Worm (Caenorhabditis elegans): ENCODE measurements around the gene asg-2.

Gene asg-2

DNA sequence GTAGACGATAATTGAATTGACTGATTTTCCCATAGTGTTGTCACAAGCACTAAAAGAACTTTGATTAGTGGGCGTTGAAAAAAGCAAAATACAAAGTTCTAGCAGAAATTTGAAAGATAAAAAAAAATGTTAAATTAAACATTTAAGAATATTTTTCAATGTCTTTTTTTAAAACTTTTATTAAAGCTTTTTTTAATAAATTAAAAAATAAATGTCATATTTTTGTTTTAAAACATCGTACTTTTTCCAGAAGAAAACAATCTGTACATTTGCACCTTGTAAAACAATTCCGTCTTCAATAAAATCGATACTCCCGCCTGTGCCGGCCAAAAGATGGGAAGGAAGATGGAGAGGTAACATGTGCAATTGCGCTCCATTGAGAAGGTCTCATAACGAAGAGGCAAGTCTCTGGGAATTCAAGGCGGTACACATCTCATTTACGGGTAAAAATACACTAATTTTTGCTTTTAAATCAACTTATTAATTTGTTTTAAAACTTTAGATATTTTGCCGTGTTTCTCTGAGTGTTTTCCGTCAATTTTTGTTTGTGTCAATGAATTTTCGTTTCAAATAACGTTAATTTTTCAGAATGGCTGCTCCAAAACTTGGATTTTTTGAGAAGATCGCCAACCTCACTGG is at the start of gene asg-2, which contains the start of gene glr-6 (continued):
- TF ChIP-seq ets-4 (tag; optimal IDR thresholded peaks at IDR 0.05) (peak; percentile 24), pag-3 (tag; optimal IDR thresholded peaks at IDR 0.05; ENCODE audit: borderline replicate concordance) (no peak), ceh-14 (tag; optimal IDR thresholded peaks at IDR 0.05) (no peak), sdc-2 (tag; optimal IDR thresholded peaks at IDR 0.05) (no peak), K02D7.2 (tag; optimal IDR thresholded peaks at IDR 0.05) (no peak), sox-2 (GFP tag; IDR thresholded peaks at IDR 0.05) (no peak), npax-4 (tag; optimal IDR thresholded peaks at IDR 0.05) (no peak), ceh-18 (tag; optimal IDR thresholded peaks at IDR 0.05) (peak; percentile 20), dve-1 (tag; optimal IDR thresholded peaks at IDR 0.05) (no peak), ceh-34 (tag; optimal IDR thresholded peaks at IDR 0.05) (peak; percentile 22)

DNA sequence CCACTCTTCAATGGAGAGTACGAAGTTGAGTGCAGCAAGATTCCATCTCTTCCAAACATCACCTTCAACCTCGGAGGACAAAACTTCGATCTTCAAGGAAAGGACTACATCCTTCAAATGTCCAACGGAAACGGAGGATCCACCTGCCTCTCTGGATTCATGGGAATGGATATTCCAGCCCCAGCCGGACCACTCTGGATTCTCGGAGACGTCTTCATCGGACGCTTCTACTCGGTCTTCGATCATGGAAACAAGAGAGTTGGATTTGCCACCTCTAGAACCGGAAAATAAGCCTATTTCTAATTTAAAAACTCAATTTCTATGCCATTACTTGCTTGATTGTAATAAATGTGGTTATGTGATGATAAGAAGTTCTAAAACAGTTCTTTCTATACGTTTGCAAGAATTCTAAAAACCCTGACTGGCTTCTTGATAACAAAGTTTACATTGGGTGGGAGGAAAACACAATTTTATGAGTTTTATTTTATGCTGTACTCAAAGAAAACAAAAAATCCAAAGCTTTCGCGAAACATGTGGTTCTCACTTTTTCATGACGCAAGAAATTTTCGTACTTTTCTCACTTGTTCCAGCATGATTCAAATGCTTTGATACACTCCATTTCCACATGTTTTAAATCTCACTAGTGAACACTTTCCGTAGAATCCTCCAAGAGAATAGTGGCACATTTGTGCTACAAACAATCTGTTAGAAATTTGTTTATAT is 48.6 kb upstream of the asg-2 start:
- TF ChIP-seq ref-2 (tag; optimal IDR thresholded peaks at IDR 0.05) (no peak), hlh-8 (tag; optimal IDR thresholded peaks at IDR 0.05) (no peak), C38D4.7 (GFP tag; optimal IDR thresholded peaks at IDR 0.05) (no peak), unc-55 (GFP tag; optimal IDR thresholded peaks at IDR 0.05) (no peak), eyg-1 (tag; optimal IDR thresholded peaks at IDR 0.05) (no peak), ceh-48 (tag; optimal IDR thresholded peaks at IDR 0.05) (no peak), odd-2 (tag; optimal IDR thresholded peaks at IDR 0.05) (no peak)

ce11 chrX:6795843-6796521 is 45.1 kb upstream of the asg-2 start:
- TF ChIP-seq pros-1 (tag; optimal IDR thresholded peaks at IDR 0.05): no peak
- no peak for TF ChIP-seq pha-2 (tag; optimal IDR thresholded peaks at IDR 0.05)
- TF ChIP-seq ceh-2 (tag; optimal IDR thresholded peaks at IDR 0.05): no peak
- TF ChIP-seq pha-4 (tag; optimal IDR thresholded peaks at IDR 0.05): no peak
- no peak for TF ChIP-seq dve-1 (tag; optimal IDR thresholded peaks at IDR 0.05)
- no peak for TF ChIP-seq hlh-30 (tag; optimal IDR thresholded peaks at IDR 0.05; ENCODE audit: insufficient read depth)

- TF ChIP-seq elt-2 (tag; optimal IDR thresholded peaks at IDR 0.05) (peak; percentile 64), lim-6 (tag; optimal IDR thresholded peaks at IDR 0.05) (no peak), ceh-14 (tag; optimal IDR thresholded peaks at IDR 0.05) (no peak), hlh-6 (tag; optimal IDR thresholded peaks at IDR 0.05) (no peak)
Observed at ce11 chrX:6799776-6800175, 41.3 kb upstream of the asg-2 start, which contains the start of gene M03A8.3. Gene M03A8.3, plus strand, starts transcription at chrX:6800053.

- TF ChIP-seq nhr-232 (tag; optimal IDR thresholded peaks at IDR 0.05) (no peak), unc-55 (GFP tag; optimal IDR thresholded peaks at IDR 0.05) (peak; percentile 61)
Observed at ce11 chrX:6801546-6801945, 39.5 kb upstream of the asg-2 start.

- TF ChIP-seq hlh-30 (tag; optimal IDR thresholded peaks at IDR 0.05; ENCODE audit: insufficient read depth) (peak; percentile 29), fax-1 (tag; optimal IDR thresholded peaks at IDR 0.05) (no peak), odd-2 (tag; optimal IDR thresholded peaks at IDR 0.05) (no peak)
Observed at ce11 chrX:6804405-6804804, 36.7 kb upstream of the asg-2 start.

- TF ChIP-seq elt-2 (tag; optimal IDR thresholded peaks at IDR 0.05): peak; percentile 31
- peak; percentile 4 for TF ChIP-seq hlh-30 (tag; optimal IDR thresholded peaks at IDR 0.05; ENCODE audit: insufficient read depth)
- TF ChIP-seq eyg-1 (tag; optimal IDR thresholded peaks at IDR 0.05): no peak
- peak; percentile 11 for TF ChIP-seq ceh-31 (tag; optimal IDR thresholded peaks at IDR 0.05)
- TF ChIP-seq tbx-2 (tag; optimal IDR thresholded peaks at IDR 0.05): no peak
- no peak for TF ChIP-seq sox-2 (GFP tag; IDR thresholded peaks at IDR 0.05)
- peak; percentile 67 for TF ChIP-seq ceh-48 (tag; optimal IDR thresholded peaks at IDR 0.05)
- no peak for TF ChIP-seq ceh-22 (tag; optimal IDR thresholded peaks at IDR 0.05)
- TF ChIP-seq unc-42 (tag; optimal IDR thresholded peaks at IDR 0.05): peak; percentile 66
- no peak for TF ChIP-seq pat-9 (tag; optimal IDR thresholded peaks at IDR 0.05)
- peak; percentile 69 for TF ChIP-seq sdc-2 (tag; optimal IDR thresholded peaks at IDR 0.05)
Observed at ce11 chrX:6804857-6805256, 36.2 kb upstream of the asg-2 start.

Measured in whole organism, late embryonic.